Worm (Caenorhabditis elegans) whole organism, L4 larva: ENCODE data around the gene arrd-16.

Experiments
- D1046.2 ChIP-seq: fragments of 200-800 bp; sonication (Bioruptor generic); IDR thresholded peaks from 2 replicates; pipeline ENCODE4 v1.3.6; 2022; ENCODE audit warnings: missing genetic modification characterization, missing compliant biosample characterization
- F44E2.7 ChIP-seq: fragments of 200-800 bp; sonication (Bioruptor generic); IDR thresholded peaks from 2 replicates; pipeline ENCODE4 v2.1.2; 2022; ENCODE audit warnings: missing genetic modification characterization, missing compliant biosample characterization
- T20F7.1 ChIP-seq: fragments of 200-800 bp; sonication (Bioruptor generic); optimal IDR thresholded peaks from 2 replicates; lab custom pipeline; 2018; ENCODE audit warnings: mild to moderate bottlenecking, missing genetic modification characterization, missing compliant biosample characterization
- Y105C5A.15 ChIP-seq: fragments of 200-800 bp; sonication (Bioruptor generic); IDR thresholded peaks from 2 replicates; pipeline ENCODE4 v1.3.6; 2022; ENCODE audit warnings: missing genetic modification characterization, missing compliant biosample characterization
- Y48G9A.11 ChIP-seq: fragments of 200-800 bp; sonication (Bioruptor generic); IDR thresholded peaks from 2 replicates; pipeline ENCODE4 v1.3.6; 2022; ENCODE audit warnings: missing genetic modification reagents, missing genetic modification characterization, missing compliant biosample characterization
- Y5F2A.4 ChIP-seq: fragments of 200-800 bp; sonication (Bioruptor generic); optimal IDR thresholded peaks from 2 replicates; lab custom pipeline; 2018; ENCODE audit warnings: mild to moderate bottlenecking, missing genetic modification characterization, missing compliant biosample characterization
- Y75B8A.6 ChIP-seq: fragments of 200-800 bp; sonication (Bioruptor generic); IDR thresholded peaks from 2 replicates; pipeline ENCODE4 v1.3.6; 2022; ENCODE audit warnings: missing genetic modification reagents, missing genetic modification characterization, missing compliant biosample characterization
- aha-1 ChIP-seq: fragments of 150-350 bp; peaks from one replicate; lab custom pipeline; 2014; ENCODE audit warnings: missing biosample characterization, missing genetic modification characterization
- aly-2 ChIP-seq: sonication (generic microtip); optimal IDR thresholded peaks from 2 replicates; lab custom pipeline; 2018; ENCODE audit warnings: missing biosample characterization, missing genetic modification characterization
- ama-1 ChIP-seq: fragments of 150-350 bp; optimal IDR thresholded peaks from 2 replicates; lab custom pipeline; 2014; ENCODE audit warnings: inconsistent platforms, mixed read lengths
- arid-1 ChIP-seq: fragments of 200-800 bp; sonication (Bioruptor generic); conservative IDR thresholded peaks from 2 replicates; pipeline ENCODE4 v1.3.6; 2022; ENCODE audit warnings: missing genetic modification reagents, missing genetic modification characterization, missing compliant biosample characterization
- ceh-20 ChIP-seq: fragments of 200-800 bp; sonication (Bioruptor generic); IDR thresholded peaks from 2 replicates; pipeline ENCODE4 v1.3.6; 2022; ENCODE audit warnings: missing genetic modification reagents, missing genetic modification characterization, missing compliant biosample characterization
- ceh-28 ChIP-seq: fragments of 150-350 bp; optimal IDR thresholded peaks from 2 replicates; lab custom pipeline; 2014; ENCODE audit warnings: missing biosample characterization, missing genetic modification reagents, missing genetic modification characterization
- ceh-32 ChIP-seq: sonication (generic microtip); optimal IDR thresholded peaks from 2 replicates; lab custom pipeline; 2016; ENCODE audit warnings: mild to moderate bottlenecking, missing genetic modification characterization, missing compliant biosample characterization; ENCODE audit not compliant: poor library complexity
- cey-2 ChIP-seq: sonication (generic microtip); optimal IDR thresholded peaks from 3 replicates; lab custom pipeline; 2017; ENCODE audit warnings: missing genetic modification characterization, mild to moderate bottlenecking, missing compliant biosample characterization, antibody characterized with exemption, borderline replicate concordance; ENCODE audit not compliant: insufficient read depth
- daf-12 ChIP-seq: fragments of 150-350 bp; optimal IDR thresholded peaks from 2 replicates; lab custom pipeline; 2014; ENCODE audit warnings: missing biosample characterization, missing genetic modification reagents, missing genetic modification characterization
- daf-16 ChIP-seq, 3 experiments: sonication (generic microtip); optimal IDR thresholded peaks; 2 replicates each; lab custom pipeline; 2016 to 2017; ENCODE audit warnings: missing genetic modification characterization in 3 of 3, missing genetic modification reagents in 3 of 3, mild to moderate bottlenecking in 2 of 3, missing compliant biosample characterization in 2 of 3, missing biosample characterization in 1 of 3, moderate library complexity in 1 of 3
- daf-19 ChIP-seq: fragments of 200-800 bp; sonication (Bioruptor generic); conservative IDR thresholded peaks from 2 replicates; pipeline ENCODE4 v1.3.6; 2022; ENCODE audit warnings: missing genetic modification characterization, missing compliant biosample characterization
- daf-8 ChIP-seq: fragments of 200-800 bp; sonication (Bioruptor generic); IDR thresholded peaks from 2 replicates; pipeline ENCODE4 v1.3.6; 2022; ENCODE audit warnings: missing genetic modification characterization, missing compliant biosample characterization
- dmd-6 ChIP-seq: fragments of 200-800 bp; sonication (Bioruptor generic); IDR thresholded peaks from 2 replicates; pipeline ENCODE4 v1.3.6; 2022; ENCODE audit warnings: missing genetic modification reagents, missing genetic modification characterization, missing compliant biosample characterization
- dmd-8 ChIP-seq: fragments of 200-800 bp; sonication (Bioruptor generic); IDR thresholded peaks from 2 replicates; pipeline ENCODE4 v1.3.6; 2022; ENCODE audit warnings: missing genetic modification characterization, missing compliant biosample characterization
- duxl-1 ChIP-seq: sonication (generic microtip); optimal IDR thresholded peaks from 2 replicates; lab custom pipeline; 2016; ENCODE audit warnings: mild to moderate bottlenecking, missing genetic modification characterization, moderate library complexity, missing compliant biosample characterization; ENCODE audit not compliant: poor library complexity
- dve-1 ChIP-seq: sonication (generic microtip); optimal IDR thresholded peaks from 2 replicates; lab custom pipeline; 2017; ENCODE audit warnings: antibody characterized with exemption, mild to moderate bottlenecking, missing genetic modification characterization, missing compliant biosample characterization; ENCODE audit not compliant: insufficient read depth
- fkh-10 ChIP-seq: fragments of 150-350 bp; optimal IDR thresholded peaks from 2 replicates; lab custom pipeline; 2014; ENCODE audit warnings: missing biosample characterization, missing genetic modification reagents, missing genetic modification characterization
- fos-1 ChIP-seq: fragments of 150-350 bp; optimal IDR thresholded peaks from 2 replicates; lab custom pipeline; 2014; ENCODE audit warnings: missing biosample characterization, missing genetic modification characterization
- hlh-11 ChIP-seq: fragments of 200-800 bp; sonication (Bioruptor generic); optimal IDR thresholded peaks from 2 replicates; lab custom pipeline; 2018; ENCODE audit warnings: mild to moderate bottlenecking, missing genetic modification characterization, missing compliant biosample characterization
- jun-1 ChIP-seq: fragments of 150-350 bp; optimal IDR thresholded peaks from 2 replicates; lab custom pipeline; 2014; ENCODE audit warnings: missing biosample characterization, missing genetic modification reagents, missing genetic modification characterization
- lim-7 ChIP-seq: fragments of 200-800 bp; sonication (Bioruptor generic); IDR thresholded peaks from 2 replicates; pipeline ENCODE4 v1.3.6; 2022; ENCODE audit warnings: missing genetic modification characterization, missing compliant biosample characterization
- lin-1 ChIP-seq: fragments of 200-800 bp; sonication (Bioruptor generic); IDR thresholded peaks from 2 replicates; pipeline ENCODE4 v1.3.6; 2022; ENCODE audit warnings: missing genetic modification reagents, missing genetic modification characterization, missing compliant biosample characterization
- lin-29 ChIP-seq: fragments of 200-800 bp; sonication (Bioruptor generic); IDR thresholded peaks from 2 replicates; pipeline ENCODE4 v1.3.6; 2022; ENCODE audit warnings: missing genetic modification reagents, missing genetic modification characterization, missing compliant biosample characterization
- lin-38 ChIP-seq: fragments of 200-800 bp; sonication (Bioruptor generic); IDR thresholded peaks from 2 replicates; pipeline ENCODE4 v1.3.6; 2022; ENCODE audit warnings: missing genetic modification reagents, missing genetic modification characterization, missing compliant biosample characterization
- lin-39 ChIP-seq: fragments of 150-350 bp; optimal IDR thresholded peaks from 2 replicates; lab custom pipeline; 2014; ENCODE audit warnings: missing biosample characterization, missing genetic modification reagents, missing genetic modification characterization
- madf-5 ChIP-seq, 2 experiments: fragments of 200-800 bp; sonication (Bioruptor generic); IDR thresholded peaks; 2 replicates each; pipeline ENCODE4 v1.3.6; 2022; ENCODE audit warnings: missing compliant biosample characterization in 2 of 2, missing genetic modification characterization in 2 of 2
- madf-9 ChIP-seq: fragments of 200-800 bp; sonication (Bioruptor generic); conservative IDR thresholded peaks from 2 replicates; pipeline ENCODE4 v1.3.6; 2022; ENCODE audit warnings: missing genetic modification reagents, missing genetic modification characterization, missing compliant biosample characterization
- mdt-29 ChIP-seq: fragments of 200-800 bp; sonication (Bioruptor generic); IDR thresholded peaks from 2 replicates; pipeline ENCODE4 v1.3.6; 2022; ENCODE audit warnings: missing genetic modification reagents, missing genetic modification characterization, missing compliant biosample characterization
- mep-1 ChIP-seq: fragments of 150-350 bp; sonication (generic microtip); optimal IDR thresholded peaks from 3 replicates; lab custom pipeline; 2014; ENCODE audit warnings: missing biosample characterization, missing genetic modification characterization
- nhr-111 ChIP-seq: fragments of 200-800 bp; sonication (Bioruptor generic); optimal IDR thresholded peaks from 2 replicates; lab custom pipeline; 2018; ENCODE audit warnings: mild to moderate bottlenecking, missing genetic modification characterization, missing compliant biosample characterization
- nhr-237 ChIP-seq: sonication (generic microtip); optimal IDR thresholded peaks from 2 replicates; lab custom pipeline; 2017; ENCODE audit warnings: missing biosample characterization, missing genetic modification characterization
- nhr-28 ChIP-seq: fragments of 150-350 bp; optimal IDR thresholded peaks from 2 replicates; lab custom pipeline; 2014; ENCODE audit warnings: missing biosample characterization, missing genetic modification characterization
- nhr-76 ChIP-seq: fragments of 150-350 bp; optimal IDR thresholded peaks from 2 replicates; lab custom pipeline; 2014; ENCODE audit warnings: missing biosample characterization, missing genetic modification characterization
- rbr-2 ChIP-seq: sonication (generic microtip); optimal IDR thresholded peaks from 2 replicates; lab custom pipeline; 2016; ENCODE audit warnings: missing genotype, missing genetic modification characterization, missing compliant biosample characterization
- sdz-12 ChIP-seq: fragments of 200-800 bp; sonication (Bioruptor generic); optimal IDR thresholded peaks from 2 replicates; lab custom pipeline; 2018; ENCODE audit warnings: mild to moderate bottlenecking, missing genetic modification characterization, missing compliant biosample characterization
- snpc-4 ChIP-seq: fragments of 150-350 bp; optimal IDR thresholded peaks from 2 replicates; lab custom pipeline; 2014; ENCODE audit warnings: missing biosample characterization, missing genetic modification characterization
- spr-3 ChIP-seq: fragments of 200-800 bp; sonication (Bioruptor generic); optimal IDR thresholded peaks from 2 replicates; lab custom pipeline; 2018; ENCODE audit warnings: mild to moderate bottlenecking, missing genetic modification characterization, missing compliant biosample characterization
- tra-1 ChIP-seq: fragments of 200-800 bp; sonication (Bioruptor generic); IDR thresholded peaks from 2 replicates; pipeline ENCODE4 v1.3.6; 2022; ENCODE audit warnings: missing genetic modification reagents, missing genetic modification characterization, missing compliant biosample characterization
- unc-130 ChIP-seq: sonication (generic microtip); optimal IDR thresholded peaks from 2 replicates; lab custom pipeline; 2016; ENCODE audit warnings: missing genetic modification reagents, missing genetic modification characterization, missing compliant biosample characterization
- unc-39 ChIP-seq: sonication (generic microtip); optimal IDR thresholded peaks from 2 replicates; lab custom pipeline; 2017; ENCODE audit warnings: missing biosample characterization, missing genetic modification characterization
- unc-62 ChIP-seq, 3 experiments: fragments of 150-350 bp in 1 of 3; sonication (generic microtip); optimal IDR thresholded peaks in 2 of 3; peaks in 1 of 3; 1 replicate in 1 of 3; 2 replicates in 2 of 3; lab custom pipeline; 2014 to 2017; ENCODE audit warnings: missing biosample characterization in 3 of 3, missing genetic modification characterization in 3 of 3, missing genetic modification reagents in 3 of 3, missing genotype in 1 of 3
- zfp-2 ChIP-seq: sonication (generic microtip); optimal IDR thresholded peaks from 2 replicates; lab custom pipeline; 2016; ENCODE audit warnings: mild to moderate bottlenecking, missing genetic modification characterization, missing compliant biosample characterization

Gene arrd-16

ce11 chrIII:12445223-12445622 lies 39.3 kb upstream of the arrd-16 start (continued):
- no peak for TF ChIP-seq arid-1 (GFP tag; lab: Robert Waterston, UW)
- no peak for TF ChIP-seq nhr-111

ce11 chrIII:12445991-12446502 lies 38.5 kb upstream of the arrd-16 start, which contains the start of gene Y49E10.18:
TSS of gene Y49E10.18 (minus strand) at chrIII:12446106.
- TF ChIP-seq lim-7 (GFP tag; lab: Robert Waterston, UW) = no peak
- no peak for TF ChIP-seq arid-1 (GFP tag; lab: Robert Waterston, UW)
- no peak for TF ChIP-seq fkh-10 (GFP tag; lab: Kevin White, UChicago)
- TF ChIP-seq mep-1 = peak; percentile 13
- TF ChIP-seq dmd-6 = peak; percentile 78
- TF ChIP-seq sdz-12 (GFP tag; lab: Kevin White, UChicago) = no peak
- no peak for TF ChIP-seq daf-19 (GFP tag; lab: Robert Waterston, UW)
- TF ChIP-seq nhr-76 (tag; lab: Kevin White, UChicago) = no peak
- TF ChIP-seq Y5F2A.4 (GFP tag; lab: Kevin White, UChicago) = no peak
- TF ChIP-seq ceh-20 (GFP tag; lab: Robert Waterston, UW) = no peak
- TF ChIP-seq unc-62 (GFP tag; optimal IDR thresholded peaks at IDR 0.05 in 1 of 2; lab: Kevin White, UChicago) = peak in 1 of 2 experiments; percentile 92
- no peak for TF ChIP-seq unc-62 (tag; optimal IDR thresholded peaks at IDR 0.05; lab: Kevin White, UChicago)
- TF ChIP-seq Y48G9A.11 (GFP tag; lab: Robert Waterston, UW) = no peak
- no peak for TF ChIP-seq spr-3 (GFP tag; lab: Kevin White, UChicago)
- no peak for TF ChIP-seq madf-9
- no peak for TF ChIP-seq jun-1 (tag; lab: Kevin White, UChicago)
- no peak for TF ChIP-seq rbr-2 (tag; lab: Kevin White, UChicago)
- no peak for TF ChIP-seq lin-39 (tag; lab: Kevin White, UChicago)
- TF ChIP-seq unc-130 (GFP tag; lab: Kevin White, UChicago) = no peak
- TF ChIP-seq T20F7.1 (GFP tag; lab: Kevin White, UChicago) = no peak
- TF ChIP-seq hlh-11 (tag; lab: Kevin White, UChicago) = peak; percentile 21
- TF ChIP-seq ceh-32 (tag; lab: Kevin White, UChicago) = no peak
- no peak for TF ChIP-seq lin-1 (GFP tag; lab: Robert Waterston, UW)
- peak; percentile 20; the same call in 1 of the 2 replicates for TF ChIP-seq lin-38
- no peak for TF ChIP-seq mdt-29 (GFP tag; lab: Robert Waterston, UW)
- no peak for TF ChIP-seq dmd-8 (GFP tag; lab: Robert Waterston, UW)
- peak; percentile 53 for TF ChIP-seq dve-1 (tag; lab: Kevin White, UChicago)
- no peak for TF ChIP-seq F44E2.7 (GFP tag; lab: Robert Waterston, UW)
- TF ChIP-seq daf-8 (GFP tag; lab: Robert Waterston, UW) = no peak
- TF ChIP-seq cey-2 = no peak
- TF ChIP-seq D1046.2 (GFP tag; lab: Robert Waterston, UW) = no peak
- TF ChIP-seq Y75B8A.6 (GFP tag; lab: Robert Waterston, UW) = no peak
- TF ChIP-seq ama-1 = no peak
- TF ChIP-seq unc-39 = no peak
- TF ChIP-seq daf-16 (GFP tag; optimal IDR thresholded peaks at IDR 0.05; lab: Kevin White, UChicago) = no peak
- TF ChIP-seq daf-16 (tag; optimal IDR thresholded peaks at IDR 0.05; lab: Kevin White, UChicago) = peak; percentile 43
- peak; percentile 53 for TF ChIP-seq nhr-28 (tag; lab: Kevin White, UChicago)
- no peak for TF ChIP-seq daf-12 (tag; lab: Kevin White, UChicago)
- no peak for TF ChIP-seq tra-1 (GFP tag; lab: Robert Waterston, UW)
- TF ChIP-seq aha-1 (tag; lab: Kevin White, UChicago) = no peak
- TF ChIP-seq Y105C5A.15 (GFP tag; lab: Robert Waterston, UW) = no peak
- TF ChIP-seq duxl-1 (tag; lab: Kevin White, UChicago) = no peak
- no peak for TF ChIP-seq fos-1 (tag; lab: Kevin White, UChicago)
- no peak for TF ChIP-seq nhr-237 (tag; lab: Kevin White, UChicago)
- TF ChIP-seq ceh-28 = no peak
- no peak for TF ChIP-seq zfp-2 (tag; lab: Kevin White, UChicago)
- no peak for TF ChIP-seq madf-5 (GFP tag; IDR thresholded peaks at IDR 0.05; lab: Robert Waterston, UW)
- no peak for TF ChIP-seq lin-29
- TF ChIP-seq aly-2 (tag; lab: Kevin White, UChicago) = no peak
- TF ChIP-seq snpc-4 (tag; lab: Kevin White, UChicago) = no peak
